Worm (Caenorhabditis elegans): ENCODE measurements around the gene tdc-1.

DNA sequence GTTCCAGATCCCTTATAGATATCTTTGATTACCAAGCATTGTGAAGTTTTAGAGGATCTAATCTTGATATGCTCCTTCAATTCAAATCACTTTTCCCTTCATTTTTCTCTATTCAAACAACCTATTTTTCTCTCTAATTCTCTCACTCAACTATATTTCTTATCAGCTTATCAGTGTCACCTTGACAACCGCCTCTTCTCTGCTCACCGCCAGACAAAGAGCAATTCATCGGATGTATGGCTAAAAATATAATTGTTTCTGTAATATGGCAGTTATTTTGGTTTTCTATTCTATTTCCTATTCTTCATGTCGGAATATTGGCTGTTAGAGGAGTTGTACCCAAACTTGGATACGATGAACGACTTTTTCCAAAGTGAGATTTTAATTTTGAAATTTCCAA is 20.7 kb upstream of the tdc-1 start:
- no peak for TF ChIP-seq nhr-237 (tag; optimal IDR thresholded peaks at IDR 0.05)
- TF ChIP-seq nhr-11 (tag; optimal IDR thresholded peaks at IDR 0.05): no peak
- TF ChIP-seq R02D3.7 (tag; optimal IDR thresholded peaks at IDR 0.05): no peak
- TF ChIP-seq unc-39 (tag; optimal IDR thresholded peaks at IDR 0.05): no peak
- TF ChIP-seq nhr-43 (tag; optimal IDR thresholded peaks at IDR 0.05; ENCODE audit: poor library complexity, severe bottlenecking): no peak
- no peak for TF ChIP-seq ama-1 (optimal IDR thresholded peaks at IDR 0.05)
- no peak for TF ChIP-seq pqm-1 (tag; optimal IDR thresholded peaks at IDR 0.05)
- TF ChIP-seq egl-27 (tag; optimal IDR thresholded peaks at IDR 0.05): no peak
- no peak for TF ChIP-seq fkh-10 (GFP tag; optimal IDR thresholded peaks at IDR 0.05)
- TF ChIP-seq hmg-11 (tag; optimal IDR thresholded peaks at IDR 0.05): no peak
- TF ChIP-seq skn-1 (tag; optimal IDR thresholded peaks at IDR 0.05): no peak
- no peak for TF ChIP-seq ZK546.5 (tag; optimal IDR thresholded peaks at IDR 0.05)
- no peak for TF ChIP-seq fkh-2 (tag; optimal IDR thresholded peaks at IDR 0.05)
- no peak for TF ChIP-seq fos-1 (tag; optimal IDR thresholded peaks at IDR 0.05)
